Fruit fly (Drosophila melanogaster) whole organism: ENCODE data around the gene Agxt.

Source experiments
- CG8478 ChIP-seq: fragments of >200 bp; optimal IDR thresholded peaks from 2 replicates; lab custom pipeline; 2018; ENCODE audit warnings: inconsistent platforms
- Dll ChIP-seq: fragments of >200 bp; optimal IDR thresholded peaks from 2 replicates; lab custom pipeline; 2017
- EcR ChIP-seq, 2 experiments: fragments of >200 bp; optimal IDR thresholded peaks; 2 replicates each; lab custom pipeline; 2017; ENCODE audit warnings: missing biosample characterization in 2 of 2, missing genetic modification characterization in 2 of 2, missing genetic modification reagents in 2 of 2
- psq ChIP-seq: fragments of >200 bp; optimal IDR thresholded peaks from 2 replicates; lab custom pipeline; 2017
- usp ChIP-seq: fragments of >200 bp; optimal IDR thresholded peaks from 2 replicates; lab custom pipeline; 2017; ENCODE audit warnings: missing biosample characterization, missing genetic modification characterization, mixed read lengths

- no peak for TF ChIP-seq Dll (lab: Kevin White, UChicago)
- TF ChIP-seq EcR (GFP tag; optimal IDR thresholded peaks at IDR 0.05; lab: Kevin White, UChicago) = no peak
- no peak for TF ChIP-seq CG8478 (lab: Kevin White, UChicago)
- TF ChIP-seq psq = no peak
- TF ChIP-seq usp (GFP tag; lab: Kevin White, UChicago) = no peak
These were observed 1.1 kb upstream of the Agxt start, which contains the start of gene CG3342 for dm6 chrX:6527680-6528079.
